Comparison of ENCODE assay signal across 3 worm cellular contexts in genomic region chrIII:2634577-2634976, ce11.
A peak's percentile ranks its signal among the peaks of the same experiment; 100 is the strongest.
TF ChIP-seq lines count a peak whose summit lies in the region.

No protein-coding gene starts in this region.

TF ChIP-seq in whole organism, L1 larva, 84 proteins besides CTCF, POLR2A, EP300 and RAD21:
- TF ChIP-seq nhr-19 (GFP tag; conservative IDR thresholded peaks at IDR 0.05; lab: Robert Waterston, UW), result no peak
- peak; percentile 92 for TF ChIP-seq blmp-1 (tag; optimal IDR thresholded peaks at IDR 0.05; lab: Kevin White, UChicago)
- no peak for TF ChIP-seq lsy-2 (tag; optimal IDR thresholded peaks at IDR 0.05; lab: Kevin White, UChicago)
- TF ChIP-seq grh-1 (GFP tag; IDR thresholded peaks at IDR 0.05; lab: Robert Waterston, UW), result peak; percentile 23; the same call in 1 of the 2 replicates
- TF ChIP-seq mep-1 (tag; optimal IDR thresholded peaks at IDR 0.05; lab: Kevin White, UChicago), result no peak
- no peak for TF ChIP-seq nhr-12 (tag; optimal IDR thresholded peaks at IDR 0.05; lab: Kevin White, UChicago)

TF ChIP-seq in whole organism, L2 larva, 48 proteins besides CTCF, POLR2A, EP300 and RAD21:
- TF ChIP-seq blmp-1 (tag; optimal IDR thresholded peaks at IDR 0.05; lab: Kevin White, UChicago; ENCODE audit: insufficient read depth) (peak; percentile 92), ceh-16 (tag; optimal IDR thresholded peaks at IDR 0.05; lab: Kevin White, UChicago) (peak; percentile 11), sma-9 (GFP tag; optimal IDR thresholded peaks at IDR 0.05; lab: Kevin White, UChicago) (peak; percentile 40), sma-9 (tag; optimal IDR thresholded peaks at IDR 0.05; lab: Kevin White, UChicago) (no peak), lin-13 (GFP tag; optimal IDR thresholded peaks at IDR 0.05; lab: Kevin White, UChicago) (no peak), snpc-4 (tag; optimal IDR thresholded peaks at IDR 0.05; lab: Kevin White, UChicago) (no peak), egl-27 (tag; optimal IDR thresholded peaks at IDR 0.05; lab: Kevin White, UChicago) (peak; percentile 36), nhr-21 (tag; optimal IDR thresholded peaks at IDR 0.05; lab: Kevin White, UChicago) (peak; percentile 34)

TF ChIP-seq in whole organism, L3 larva, 47 proteins besides CTCF, POLR2A, EP300 and RAD21:
- TF ChIP-seq nhr-23 (tag; optimal IDR thresholded peaks at IDR 0.05; lab: Kevin White, UChicago) (peak; percentile 71), nhr-12 (tag; optimal IDR thresholded peaks at IDR 0.05; lab: Kevin White, UChicago) (no peak), ZK546.5 (tag; optimal IDR thresholded peaks at IDR 0.05; lab: Kevin White, UChicago) (no peak), sea-2 (GFP tag; optimal IDR thresholded peaks at IDR 0.05; lab: Kevin White, UChicago) (no peak), nhr-43 (tag; optimal IDR thresholded peaks at IDR 0.05; lab: Kevin White, UChicago; ENCODE audit: poor library complexity, severe bottlenecking) (no peak), nhr-25 (tag; optimal IDR thresholded peaks at IDR 0.05; lab: Kevin White, UChicago) (peak; percentile 33)

Comparison
In these comparisons a context has a peak if more than half of its experiments do, and no peak if none do; other contexts are left out.
1. Of the 22 proteins assayed by ChIP-seq in both whole organism, L1 larva and whole organism, L2 larva: peak only in whole organism, L1 larva: none; only in whole organism, L2 larva: egl-27; in both: blmp-1; in neither: 20.